Worm (Caenorhabditis elegans) whole organism, mixed stage, embryonic: ENCODE results near the gene C50F4.4.

Experiments
- M03D4.4 ChIP-seq: sonication (generic microtip); optimal IDR thresholded peaks from 2 replicates; lab custom pipeline; 2017; ENCODE audit warnings: mild to moderate bottlenecking, missing genetic modification characterization, missing compliant biosample characterization
- bed-3 ChIP-seq: fragments of 200-800 bp; sonication (Bioruptor generic); optimal IDR thresholded peaks from 3 replicates; lab custom pipeline; 2018; ENCODE audit warnings: mild to moderate bottlenecking, missing genetic modification characterization, moderate library complexity, missing compliant biosample characterization
- blmp-1 ChIP-seq: fragments of 150-350 bp; optimal IDR thresholded peaks from 2 replicates; lab custom pipeline; 2014; ENCODE audit warnings: missing biosample characterization, missing genetic modification characterization
- ceh-39 ChIP-seq: fragments of 150-350 bp; optimal IDR thresholded peaks from 2 replicates; lab custom pipeline; 2014; ENCODE audit warnings: missing biosample characterization, missing genetic modification characterization
- ces-1 ChIP-seq: fragments of 150-350 bp; optimal IDR thresholded peaks from 2 replicates; lab custom pipeline; 2014; ENCODE audit warnings: missing biosample characterization, missing genetic modification reagents, missing genetic modification characterization
- cnd-1 ChIP-seq: fragments of 200-800 bp; sonication (Bioruptor generic); optimal IDR thresholded peaks from 2 replicates; lab custom pipeline; 2018; ENCODE audit warnings: mild to moderate bottlenecking, missing genetic modification characterization, missing compliant biosample characterization
- drap-1 ChIP-seq: fragments of 200-800 bp; sonication (Bioruptor generic); optimal IDR thresholded peaks from 3 replicates; lab custom pipeline; 2018; ENCODE audit warnings: mild to moderate bottlenecking, missing genetic modification characterization, missing compliant biosample characterization
- elt-3 ChIP-seq: fragments of 150-350 bp; optimal IDR thresholded peaks from 2 replicates; lab custom pipeline; 2014; ENCODE audit warnings: missing biosample characterization, missing genetic modification characterization
- ham-2 ChIP-seq: fragments of 200-800 bp; sonication (Bioruptor generic); optimal IDR thresholded peaks from 2 replicates; lab custom pipeline; 2018; ENCODE audit warnings: mild to moderate bottlenecking, missing genetic modification characterization, missing compliant biosample characterization
- hlh-1 ChIP-seq: fragments of 150-350 bp; optimal IDR thresholded peaks from 2 replicates; lab custom pipeline; 2014; ENCODE audit warnings: missing biosample characterization, missing genetic modification reagents, missing genetic modification characterization
- lin-13 ChIP-seq: fragments of 150-350 bp; optimal IDR thresholded peaks from 2 replicates; lab custom pipeline; 2014; ENCODE audit warnings: missing biosample characterization, missing genetic modification characterization
- lin-32 ChIP-seq: fragments of 200-800 bp; sonication (Bioruptor generic); optimal IDR thresholded peaks from 2 replicates; lab custom pipeline; 2018; ENCODE audit warnings: mild to moderate bottlenecking, missing genetic modification characterization, missing compliant biosample characterization
- lsy-2 ChIP-seq: fragments of 150-350 bp; optimal IDR thresholded peaks from 2 replicates; lab custom pipeline; 2014; ENCODE audit warnings: missing biosample characterization, missing genetic modification characterization
- mab-5 ChIP-seq: fragments of 150-350 bp; optimal IDR thresholded peaks from 2 replicates; lab custom pipeline; 2014; ENCODE audit warnings: missing biosample characterization, missing genetic modification characterization
- nhr-12 ChIP-seq: fragments of 150-350 bp; optimal IDR thresholded peaks from 2 replicates; lab custom pipeline; 2014; ENCODE audit warnings: missing biosample characterization, missing genetic modification characterization
- nhr-2 ChIP-seq: fragments of 150-350 bp; optimal IDR thresholded peaks from 2 replicates; lab custom pipeline; 2014; ENCODE audit warnings: missing biosample characterization, missing genetic modification characterization
- nhr-237 ChIP-seq: fragments of 150-350 bp; optimal IDR thresholded peaks from 2 replicates; lab custom pipeline; 2014; ENCODE audit warnings: missing biosample characterization, missing genetic modification characterization
- nhr-28 ChIP-seq: fragments of 150-350 bp; optimal IDR thresholded peaks from 2 replicates; lab custom pipeline; 2014; ENCODE audit warnings: missing biosample characterization, missing genetic modification characterization
- pha-4 ChIP-seq: fragments of 150-350 bp; optimal IDR thresholded peaks from 2 replicates; lab custom pipeline; 2018; ENCODE audit warnings: missing biosample characterization, missing genetic modification reagents, missing genetic modification characterization
- snpc-4 ChIP-seq: fragments of 150-350 bp; optimal IDR thresholded peaks from 2 replicates; lab custom pipeline; 2014; ENCODE audit warnings: missing biosample characterization, missing genetic modification characterization
- sptf-1 ChIP-seq: sonication (generic microtip); optimal IDR thresholded peaks from 2 replicates; lab custom pipeline; 2017; ENCODE audit warnings: mild to moderate bottlenecking, missing genetic modification characterization, moderate library complexity, missing compliant biosample characterization
- unc-39 ChIP-seq: fragments of 150-350 bp; optimal IDR thresholded peaks from 2 replicates; lab custom pipeline; 2014; ENCODE audit warnings: missing biosample characterization, missing genetic modification characterization
- unc-62 ChIP-seq: fragments of 150-350 bp; optimal IDR thresholded peaks from 2 replicates; lab custom pipeline; 2014; ENCODE audit warnings: missing biosample characterization, missing genetic modification reagents, missing genetic modification characterization
- zip-8 ChIP-seq: fragments of 150-350 bp; optimal IDR thresholded peaks from 2 replicates; lab custom pipeline; 2014; ENCODE audit warnings: missing biosample characterization, missing genetic modification characterization
- ztf-11 ChIP-seq: fragments of 150-350 bp; optimal IDR thresholded peaks from 2 replicates; lab custom pipeline; 2014; ENCODE audit warnings: missing biosample characterization, missing genetic modification characterization

The C50F4.4 gene

DNA sequence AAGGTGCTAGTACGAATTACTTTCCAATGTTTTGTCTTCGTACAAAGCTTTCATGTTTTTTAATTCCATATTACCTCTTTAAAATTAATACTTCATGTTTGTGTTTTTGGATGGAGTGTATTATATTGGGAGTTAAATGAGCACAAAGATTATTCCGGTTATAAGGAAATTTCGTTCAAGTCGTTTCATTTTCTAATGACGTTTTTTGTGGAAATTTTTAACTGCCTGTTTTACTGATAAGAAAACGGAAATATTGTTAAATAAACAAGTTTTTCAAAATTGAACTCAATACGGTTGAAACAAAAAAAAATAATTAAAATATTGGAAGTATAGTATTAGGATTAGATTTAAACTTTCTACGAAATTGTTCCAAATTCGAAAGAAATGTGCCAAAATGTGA, 9.2 kb upstream of the C50F4.4 start:
- TF ChIP-seq blmp-1 (tag; lab: Kevin White, UChicago) (no peak), lin-32 (GFP tag; lab: Kevin White, UChicago) (no peak), drap-1 (GFP tag; lab: Kevin White, UChicago) (no peak), zip-8 (tag; lab: Kevin White, UChicago) (no peak), nhr-237 (tag; lab: Kevin White, UChicago) (no peak), elt-3 (no peak), snpc-4 (tag; lab: Kevin White, UChicago) (no peak), nhr-12 (tag; lab: Kevin White, UChicago) (no peak)

DNA sequence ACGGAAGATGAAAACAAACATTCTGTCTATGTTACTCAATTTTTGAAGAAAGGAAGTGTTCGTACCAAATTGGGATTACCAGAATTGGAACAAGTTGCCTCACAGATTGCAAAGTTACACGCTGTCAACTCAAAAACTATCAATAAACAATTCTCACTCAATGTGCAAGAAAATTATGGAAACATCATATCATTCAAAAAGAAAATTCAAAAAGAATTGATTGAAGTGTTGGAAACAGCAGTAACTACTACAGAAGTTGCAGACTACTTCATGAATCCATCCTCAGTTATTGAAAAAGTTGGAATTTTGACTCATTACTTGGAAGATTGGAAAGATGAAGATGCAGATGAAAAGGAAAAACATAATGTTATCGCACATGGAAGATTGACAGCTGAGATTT, 8.6 kb upstream of the C50F4.4 start:
- no peak for TF ChIP-seq sptf-1 (tag; lab: Kevin White, UChicago)
- no peak for TF ChIP-seq unc-39 (tag; lab: Kevin White, UChicago)
- TF ChIP-seq snpc-4 (tag; lab: Kevin White, UChicago), result no peak
- no peak for TF ChIP-seq elt-3
- no peak for TF ChIP-seq M03D4.4 (tag; lab: Kevin White, UChicago)
- TF ChIP-seq unc-62 (GFP tag; lab: Kevin White, UChicago), result no peak
- TF ChIP-seq lin-13, result no peak
- TF ChIP-seq mab-5 (tag; lab: Kevin White, UChicago), result no peak
- no peak for TF ChIP-seq cnd-1 (tag; lab: Kevin White, UChicago)
- TF ChIP-seq ces-1, result no peak
- no peak for TF ChIP-seq nhr-2 (tag; lab: Kevin White, UChicago)
- TF ChIP-seq, all 35 proteins: peak for 0

DNA sequence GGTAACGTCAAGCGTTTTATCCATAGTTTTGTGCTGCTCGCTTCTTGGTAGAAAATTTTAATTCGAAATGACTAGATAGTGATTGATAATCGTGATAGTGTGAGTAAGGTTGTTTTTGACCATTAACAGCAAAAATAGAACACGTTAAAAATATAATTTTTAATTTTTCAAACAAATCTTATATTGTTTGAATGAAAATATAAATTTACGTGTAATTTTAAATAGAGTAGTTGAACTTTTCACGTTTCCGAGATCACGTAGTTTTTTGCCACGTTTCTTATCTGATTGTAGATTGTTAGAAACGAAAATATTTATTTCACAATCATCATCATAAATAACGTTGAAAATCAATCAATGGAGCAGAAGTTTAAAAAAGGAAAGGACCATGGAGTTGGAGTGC, 5.1 kb upstream of the C50F4.4 start, which contains the start of the genes C50F4.10 and pfk-1.2:
Gene C50F4.10 (minus strand): TSS at position 101 of the 400 bp plus-strand sequence.
Gene pfk-1.2 (plus strand): TSS at position 325 of the 400 bp plus-strand sequence.
- TF ChIP-seq unc-39 (tag; lab: Kevin White, UChicago) (no peak), blmp-1 (tag; lab: Kevin White, UChicago) (no peak), ceh-39 (tag; lab: Kevin White, UChicago) (no peak), nhr-2 (tag; lab: Kevin White, UChicago) (no peak), nhr-237 (tag; lab: Kevin White, UChicago) (no peak), pha-4 (tag; lab: Kevin White, UChicago) (no peak), M03D4.4 (tag; lab: Kevin White, UChicago) (no peak), sptf-1 (tag; lab: Kevin White, UChicago) (no peak), hlh-1 (tag; lab: Kevin White, UChicago) (no peak), cnd-1 (tag; lab: Kevin White, UChicago) (no peak), ham-2 (GFP tag; lab: Kevin White, UChicago) (no peak), nhr-28 (tag; lab: Kevin White, UChicago) (no peak), elt-3 (no peak), unc-62 (GFP tag; lab: Kevin White, UChicago) (no peak)

DNA sequence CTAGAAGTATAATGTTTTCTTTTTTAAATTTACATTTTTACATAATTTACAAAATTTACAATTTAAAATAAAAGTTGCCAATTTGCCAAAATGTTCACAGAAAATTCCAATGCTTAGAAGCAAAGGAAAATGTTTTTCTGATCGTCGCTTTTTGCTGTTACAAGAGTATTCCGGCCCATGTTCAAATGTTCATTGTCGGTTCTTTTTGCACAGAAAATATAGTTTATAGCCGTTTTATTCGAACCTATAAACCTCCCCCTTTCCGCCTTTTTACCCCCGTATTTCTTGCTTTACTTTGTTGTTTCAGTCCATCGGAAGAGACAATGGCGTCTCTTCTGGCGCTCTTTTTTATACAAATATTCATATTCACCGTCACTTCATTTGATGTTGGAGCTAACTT, 1.9 kb upstream of the C50F4.4 start, which contains the start of gene tag-329:
Gene tag-329 (plus strand): TSS at position 301 of the 400 bp plus-strand sequence.
- TF ChIP-seq unc-62 (GFP tag; lab: Kevin White, UChicago), result no peak
- TF ChIP-seq nhr-237 (tag; lab: Kevin White, UChicago), result no peak
- TF ChIP-seq ceh-39 (tag; lab: Kevin White, UChicago), result no peak
- TF ChIP-seq zip-8 (tag; lab: Kevin White, UChicago), result no peak
- no peak for TF ChIP-seq snpc-4 (tag; lab: Kevin White, UChicago)
- no peak for TF ChIP-seq bed-3
- no peak for TF ChIP-seq ztf-11
- no peak for TF ChIP-seq pha-4 (tag; lab: Kevin White, UChicago)
- TF ChIP-seq nhr-12 (tag; lab: Kevin White, UChicago), result no peak
- TF ChIP-seq elt-3, result no peak
- TF ChIP-seq lsy-2 (tag; lab: Kevin White, UChicago), result no peak
- TF ChIP-seq lin-32 (GFP tag; lab: Kevin White, UChicago), result no peak
- no peak for TF ChIP-seq cnd-1 (tag; lab: Kevin White, UChicago)
- TF ChIP-seq, all 35 proteins: peak for 0

DNA sequence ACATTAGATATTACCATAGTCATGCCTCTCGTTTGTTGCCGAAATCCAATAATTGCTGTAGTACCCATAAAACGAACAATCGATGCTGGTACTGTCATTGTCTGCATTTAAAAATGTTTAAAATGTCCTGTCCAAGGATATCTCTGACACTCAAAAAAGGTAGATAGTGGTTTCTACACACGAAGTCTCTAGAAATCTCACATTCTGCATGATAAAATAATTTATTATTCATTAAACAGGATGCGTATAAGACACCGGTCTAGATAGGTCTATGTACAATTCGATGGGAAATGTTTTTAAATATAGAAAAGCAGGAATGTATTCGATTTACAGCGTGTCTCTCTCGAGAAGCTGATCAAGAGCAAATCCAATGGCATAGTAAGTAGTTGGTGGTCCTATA, 3.1 kb downstream of the C50F4.4 start, which contains the start of gene C50F4.12:
Gene C50F4.12 (minus strand): TSS at position 101 of the 400 bp plus-strand sequence.
- no peak for TF ChIP-seq snpc-4 (tag; lab: Kevin White, UChicago)
- TF ChIP-seq sptf-1 (tag; lab: Kevin White, UChicago), result no peak
- TF ChIP-seq pha-4 (tag; lab: Kevin White, UChicago), result no peak
- TF ChIP-seq nhr-237 (tag; lab: Kevin White, UChicago), result no peak
- TF ChIP-seq M03D4.4 (tag; lab: Kevin White, UChicago), result no peak
- no peak for TF ChIP-seq hlh-1 (tag; lab: Kevin White, UChicago)
- no peak for TF ChIP-seq blmp-1 (tag; lab: Kevin White, UChicago)
- TF ChIP-seq cnd-1 (tag; lab: Kevin White, UChicago), result no peak
- no peak for TF ChIP-seq nhr-12 (tag; lab: Kevin White, UChicago)
- TF ChIP-seq bed-3, result no peak
- TF ChIP-seq ztf-11, result no peak
- TF ChIP-seq lin-13, result no peak

DNA sequence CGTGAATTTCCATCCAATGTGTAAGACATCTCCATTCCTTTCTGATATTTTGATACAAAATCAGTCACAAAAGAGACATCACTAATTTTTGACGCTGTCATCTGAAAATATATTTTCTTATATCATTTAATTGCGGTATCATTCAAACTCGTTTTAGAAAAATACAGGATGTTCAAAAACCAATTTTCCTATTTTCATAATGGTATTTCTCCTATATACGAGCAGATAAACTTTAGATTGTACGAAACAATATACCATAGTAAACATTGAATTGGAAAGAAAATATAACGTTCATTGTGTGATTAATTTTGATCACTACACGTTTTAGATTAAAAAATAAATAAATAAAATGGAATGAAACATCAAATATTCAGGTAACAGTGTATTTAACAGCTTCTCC, 4.9 kb downstream of the C50F4.4 start, which contains the start of gene C50F4.16:
Gene C50F4.16 (minus strand): TSS at position 101 of the 400 bp plus-strand sequence.
- no peak for TF ChIP-seq lin-32 (GFP tag; lab: Kevin White, UChicago)
- TF ChIP-seq, all 35 proteins: peak for 0
